Fruit fly (Drosophila melanogaster) whole organism: ENCODE data around the gene Cpr72Ec.

Experiments used
- CG8478 ChIP-seq: fragments of >200 bp; optimal IDR thresholded peaks from 2 replicates; lab custom pipeline; 2018; ENCODE audit warnings: inconsistent platforms
- EcR ChIP-seq, 2 experiments: fragments of >200 bp; optimal IDR thresholded peaks; 2 replicates each; lab custom pipeline; 2017; ENCODE audit warnings: missing biosample characterization in 2 of 2, missing genetic modification characterization in 2 of 2, missing genetic modification reagents in 2 of 2
- pan ChIP-seq: fragments of >200 bp; optimal IDR thresholded peaks from 2 replicates; lab custom pipeline; 2017
- psq ChIP-seq: fragments of >200 bp; optimal IDR thresholded peaks from 2 replicates; lab custom pipeline; 2017
- usp ChIP-seq: fragments of >200 bp; optimal IDR thresholded peaks from 2 replicates; lab custom pipeline; 2017; ENCODE audit warnings: missing biosample characterization, missing genetic modification characterization, mixed read lengths

dm6 chr3L:16357187-16357728 is 9.9 kb downstream of the Cpr72Ec start:
- TF ChIP-seq pan (lab: Kevin White, UChicago) (no peak), EcR (GFP tag; optimal IDR thresholded peaks at IDR 0.05; lab: Kevin White, UChicago) (peak in 1 of 2 experiments; percentile 64), usp (GFP tag; lab: Kevin White, UChicago) (no peak), psq (lab: Kevin White, UChicago) (no peak), CG8478 (lab: Kevin White, UChicago) (no peak)
